Fruit fly (Drosophila melanogaster) whole organism, prepupa: Measurements from ENCODE around the gene spi.

Source experiments
- Blimp-1 ChIP-seq: fragments of 200-800 bp; sonication (Bioruptor generic); optimal IDR thresholded peaks from 3 replicates; lab custom pipeline; 2017; ENCODE audit warnings: missing biosample characterization, missing genetic modification characterization, mild to moderate bottlenecking, moderate library complexity, missing genetic modification reagents
- CG10631 ChIP-seq: fragments of 200-800 bp; sonication (Bioruptor generic); optimal IDR thresholded peaks from 2 replicates; lab custom pipeline; 2016; ENCODE audit warnings: missing biosample characterization, missing genetic modification characterization
- CG10669 ChIP-seq: fragments of 200-800 bp; sonication (Bioruptor generic); optimal IDR thresholded peaks from 3 replicates; lab custom pipeline; 2018; ENCODE audit warnings: missing biosample characterization, mild to moderate bottlenecking, missing genetic modification characterization, moderate library complexity
- CG11762 ChIP-seq: fragments of 200-800 bp; sonication (Bioruptor generic); optimal IDR thresholded peaks from 3 replicates; lab custom pipeline; 2016; ENCODE audit warnings: missing biosample characterization, missing genetic modification characterization; ENCODE audit not compliant: insufficient read depth
- CG16779 ChIP-seq: fragments of 200-800 bp; sonication (Bioruptor generic); optimal IDR thresholded peaks from 3 replicates; lab custom pipeline; 2017; ENCODE audit warnings: missing biosample characterization, mild to moderate bottlenecking, missing genetic modification characterization
- CG3032 ChIP-seq: fragments of 200-800 bp; optimal IDR thresholded peaks from 2 replicates; lab custom pipeline; 2019; ENCODE audit warnings: missing biosample characterization, mild to moderate bottlenecking, missing genetic modification characterization, moderate library complexity
- CG31627 ChIP-seq: fragments of 200-800 bp; sonication (Bioruptor generic); optimal IDR thresholded peaks from 3 replicates; lab custom pipeline; 2016; ENCODE audit warnings: missing biosample characterization, missing genetic modification characterization
- CG34406 ChIP-seq: fragments of 200-800 bp; sonication (Bioruptor generic); optimal IDR thresholded peaks from 3 replicates; lab custom pipeline; 2016; ENCODE audit warnings: missing biosample characterization, missing genetic modification characterization
- CG3919 ChIP-seq: fragments of 200-800 bp; sonication (Bioruptor generic); optimal IDR thresholded peaks from 3 replicates; lab custom pipeline; 2016; ENCODE audit warnings: missing biosample characterization, missing genetic modification characterization
- CG4318 ChIP-seq: fragments of 200-800 bp; sonication (Bioruptor generic); optimal IDR thresholded peaks from 3 replicates; lab custom pipeline; 2017; ENCODE audit warnings: missing biosample characterization, mild to moderate bottlenecking, missing genetic modification characterization
- CG6276 ChIP-seq: fragments of 200-800 bp; sonication (Bioruptor generic); optimal IDR thresholded peaks from 2 replicates; lab custom pipeline; 2017; ENCODE audit warnings: missing biosample characterization, mild to moderate bottlenecking, missing genetic modification characterization
- CG6792 ChIP-seq: fragments of 200-800 bp; sonication (Bioruptor generic); optimal IDR thresholded peaks from 3 replicates; lab custom pipeline; 2016; ENCODE audit warnings: missing biosample characterization, missing genetic modification characterization
- CG7368 ChIP-seq: fragments of 200-800 bp; sonication (Bioruptor generic); optimal IDR thresholded peaks from 3 replicates; lab custom pipeline; 2016; ENCODE audit warnings: missing biosample characterization, missing genetic modification characterization
- CG8119 ChIP-seq: fragments of 200-800 bp; sonication (Bioruptor generic); IDR thresholded peaks from 3 replicates; pipeline ENCODE4 v1.3.6; 2022; ENCODE audit warnings: missing biosample characterization, missing genetic modification characterization
- CG8632 ChIP-seq: fragments of 200-800 bp; sonication (Bioruptor generic); optimal IDR thresholded peaks from 3 replicates; lab custom pipeline; 2016; ENCODE audit warnings: missing biosample characterization, missing genetic modification characterization
- CG9139 ChIP-seq: fragments of 200-800 bp; sonication (Bioruptor generic); optimal IDR thresholded peaks from 3 replicates; lab custom pipeline; 2017; ENCODE audit warnings: missing biosample characterization, mild to moderate bottlenecking, missing genetic modification characterization
- Eip75B ChIP-seq: fragments of 200-800 bp; sonication (Bioruptor generic); optimal IDR thresholded peaks from 3 replicates; lab custom pipeline; 2016; ENCODE audit warnings: missing biosample characterization, missing genetic modification characterization
- Eip78C ChIP-seq: fragments of 200-800 bp; sonication (Bioruptor generic); peaks from one replicate; lab custom pipeline; 2016; ENCODE audit warnings: missing biosample characterization, missing genetic modification characterization
- Eip93F ChIP-seq: fragments of 200-800 bp; sonication (Bioruptor generic); optimal IDR thresholded peaks from 2 replicates; lab custom pipeline; 2016; ENCODE audit warnings: missing biosample characterization, mild to moderate bottlenecking, missing genetic modification characterization
- Ets21C ChIP-seq: fragments of 200-800 bp; sonication (Bioruptor generic); optimal IDR thresholded peaks from 3 replicates; lab custom pipeline; 2016; ENCODE audit warnings: missing biosample characterization, missing genetic modification characterization
- Gug ChIP-seq: fragments of 200-800 bp; sonication (Bioruptor generic); IDR thresholded peaks from 2 replicates; pipeline ENCODE4 v1.3.6; 2022; ENCODE audit warnings: missing biosample characterization, missing genetic modification characterization
- Hr38 ChIP-seq: sonication (Bioruptor generic); optimal IDR thresholded peaks from 2 replicates; lab custom pipeline; 2016; ENCODE audit warnings: missing biosample characterization, missing genetic modification characterization
- Hr39 ChIP-seq: fragments of 200-800 bp; sonication (Bioruptor generic); optimal IDR thresholded peaks from 2 replicates; lab custom pipeline; 2016; ENCODE audit warnings: missing biosample characterization, missing genetic modification characterization
- Hr4 ChIP-seq: fragments of 200-800 bp; sonication (Bioruptor generic); optimal IDR thresholded peaks from 3 replicates; lab custom pipeline; 2016; ENCODE audit warnings: missing biosample characterization, missing genetic modification characterization
- Met ChIP-seq: fragments of 200-800 bp; sonication (Bioruptor generic); optimal IDR thresholded peaks from 3 replicates; lab custom pipeline; 2016; ENCODE audit warnings: missing biosample characterization, missing genetic modification characterization
- OdsH ChIP-seq: fragments of 200-800 bp; sonication (Bioruptor generic); optimal IDR thresholded peaks from 3 replicates; lab custom pipeline; 2016; ENCODE audit warnings: missing biosample characterization, missing genetic modification characterization
- Smox ChIP-seq: fragments of 200-800 bp; sonication (Bioruptor generic); optimal IDR thresholded peaks from 3 replicates; lab custom pipeline; 2016; ENCODE audit warnings: missing biosample characterization, missing genetic modification characterization
- Sox102F ChIP-seq: fragments of 200-800 bp; sonication (Bioruptor generic); optimal IDR thresholded peaks from 2 replicates; lab custom pipeline; 2016; ENCODE audit warnings: missing biosample characterization, mild to moderate bottlenecking, missing genetic modification characterization
- Sox14 ChIP-seq: fragments of 200-800 bp; sonication (Bioruptor generic); optimal IDR thresholded peaks from 3 replicates; lab custom pipeline; 2016; ENCODE audit warnings: missing biosample characterization, missing genetic modification characterization
- Sox15 ChIP-seq: fragments of 200-800 bp; sonication (Bioruptor generic); optimal IDR thresholded peaks from 3 replicates; lab custom pipeline; 2016; ENCODE audit warnings: missing biosample characterization, missing genetic modification characterization
- achi ChIP-seq: fragments of 200-800 bp; sonication (Bioruptor generic); optimal IDR thresholded peaks from 3 replicates; lab custom pipeline; 2016; ENCODE audit warnings: missing biosample characterization, missing genetic modification characterization
- acj6 ChIP-seq: fragments of 200-800 bp; sonication (Bioruptor generic); optimal IDR thresholded peaks from 3 replicates; lab custom pipeline; 2016; ENCODE audit warnings: missing biosample characterization, missing genetic modification characterization
- cyc ChIP-seq: fragments of 200-800 bp; sonication (Bioruptor generic); optimal IDR thresholded peaks from 3 replicates; lab custom pipeline; 2016; ENCODE audit warnings: missing biosample characterization, missing genetic modification characterization
- dac ChIP-seq: fragments of 200-800 bp; sonication (Bioruptor generic); optimal IDR thresholded peaks from 2 replicates; lab custom pipeline; 2017; ENCODE audit warnings: missing biosample characterization, mild to moderate bottlenecking, missing genetic modification characterization
- dsx ChIP-seq: fragments of 200-800 bp; optimal IDR thresholded peaks from 3 replicates; lab custom pipeline; 2019; ENCODE audit warnings: missing biosample characterization, mild to moderate bottlenecking, missing genetic modification characterization, moderate library complexity; ENCODE audit not compliant: poor library complexity, severe bottlenecking
- eg ChIP-seq: fragments of 200-800 bp; sonication (Bioruptor generic); IDR thresholded peaks from 3 replicates; pipeline ENCODE4 v1.3.6; 2022; ENCODE audit warnings: missing biosample characterization, missing genetic modification characterization
- esn ChIP-seq: fragments of 200-800 bp; sonication (Bioruptor generic); optimal IDR thresholded peaks from 2 replicates; lab custom pipeline; 2016; ENCODE audit warnings: missing biosample characterization, mild to moderate bottlenecking, missing genetic modification characterization, moderate library complexity
- fd59A ChIP-seq: fragments of 200-800 bp; sonication (Bioruptor generic); optimal IDR thresholded peaks from 2 replicates; lab custom pipeline; 2017; ENCODE audit warnings: missing biosample characterization, mild to moderate bottlenecking, missing genetic modification characterization, missing genetic modification reagents
- fd85E ChIP-seq: fragments of 200-800 bp; sonication (Bioruptor generic); optimal IDR thresholded peaks from 3 replicates; lab custom pipeline; 2016; ENCODE audit warnings: missing biosample characterization, missing genetic modification characterization
- fkh ChIP-seq: fragments of 200-800 bp; sonication (Bioruptor generic); optimal IDR thresholded peaks from 3 replicates; lab custom pipeline; 2017; ENCODE audit warnings: missing biosample characterization, mild to moderate bottlenecking, missing genetic modification characterization, moderate library complexity
- net ChIP-seq: fragments of 200-800 bp; sonication (Bioruptor generic); optimal IDR thresholded peaks from 3 replicates; lab custom pipeline; 2016; ENCODE audit warnings: missing biosample characterization, missing genetic modification characterization
- pdm3 ChIP-seq: fragments of 200-800 bp; sonication (Bioruptor generic); optimal IDR thresholded peaks from 3 replicates; lab custom pipeline; 2016; ENCODE audit warnings: missing biosample characterization, missing genetic modification characterization
- ss ChIP-seq, 2 experiments: fragments of 200-800 bp; sonication (Bioruptor generic); optimal IDR thresholded peaks; 2 replicates in 1 of 2; 3 replicates in 1 of 2; lab custom pipeline; 2017 to 2018; ENCODE audit warnings: mild to moderate bottlenecking in 2 of 2, missing biosample characterization in 2 of 2, missing genetic modification characterization in 2 of 2, moderate library complexity in 1 of 2
- svp ChIP-seq: fragments of 200-800 bp; sonication (Bioruptor generic); peaks from one replicate; lab custom pipeline; 2016; ENCODE audit warnings: missing biosample characterization, missing genetic modification characterization
- topi ChIP-seq: fragments of 200-800 bp; sonication (Bioruptor generic); optimal IDR thresholded peaks from 3 replicates; lab custom pipeline; 2016; ENCODE audit warnings: missing biosample characterization, missing genetic modification characterization
- vri ChIP-seq: fragments of 200-800 bp; sonication (Bioruptor generic); optimal IDR thresholded peaks from 3 replicates; lab custom pipeline; 2016; ENCODE audit warnings: missing biosample characterization, mild to moderate bottlenecking, missing genetic modification characterization

The spi gene

DNA sequence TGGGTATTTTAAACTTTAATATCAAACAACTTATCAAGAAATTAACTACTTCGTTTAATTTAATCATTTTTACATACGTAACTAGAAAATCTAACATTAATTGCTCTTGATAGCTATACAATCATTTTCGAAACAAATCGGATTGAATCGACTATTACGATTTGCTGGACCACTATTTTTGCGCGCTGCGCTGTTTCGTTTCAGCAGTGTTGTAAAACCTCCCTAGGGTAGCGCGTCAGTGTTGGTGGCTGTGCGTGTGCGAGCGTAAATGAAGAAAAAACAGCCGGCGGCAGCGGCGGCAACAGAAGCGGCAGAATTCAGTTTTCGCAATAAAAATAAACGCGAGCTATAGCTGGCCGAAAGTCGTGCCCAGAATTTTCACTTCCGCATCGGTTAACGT is 43.9 kb downstream of the spi start, which contains the start of gene CG33116 (continued):
- peak; percentile 57 for TF ChIP-seq CG16779 (tag; lab: Kevin White, UChicago)
- peak; percentile 89 for TF ChIP-seq esn (GFP tag; lab: Kevin White, UChicago)
- TF ChIP-seq Gug (GFP tag; lab: Robert Waterston, UW), result peak; percentile 74
- peak; percentile 92 for TF ChIP-seq Hr4 (GFP tag; lab: Kevin White, UChicago)
- peak; percentile 79 for TF ChIP-seq CG6792 (GFP tag; lab: Kevin White, UChicago)
- peak; percentile 96 for TF ChIP-seq Eip78C (GFP tag; lab: Kevin White, UChicago)
- peak; percentile 87 for TF ChIP-seq pdm3
- peak; percentile 74 for TF ChIP-seq CG10631 (GFP tag; lab: Kevin White, UChicago)
- TF ChIP-seq achi (GFP tag; lab: Kevin White, UChicago), result peak; percentile 85
- peak; percentile 86 for TF ChIP-seq net (GFP tag; lab: Kevin White, UChicago)
- peak; percentile 33 for TF ChIP-seq Eip93F (GFP tag; lab: Kevin White, UChicago)
- TF ChIP-seq CG11762, result peak; percentile 72
- TF ChIP-seq fd59A (GFP tag; lab: Kevin White, UChicago), result peak; percentile 70
- peak; percentile 90 for TF ChIP-seq svp (GFP tag; lab: Kevin White, UChicago)
- TF ChIP-seq CG34406 (GFP tag; lab: Kevin White, UChicago), result peak; percentile 75
- peak; percentile 3 for TF ChIP-seq Hr38
- peak; percentile 84 for TF ChIP-seq topi (GFP tag; lab: Kevin White, UChicago)
- TF ChIP-seq cyc, result peak; percentile 86
- TF ChIP-seq Smox, result peak; percentile 81
- peak; percentile 74 for TF ChIP-seq CG8632 (GFP tag; lab: Kevin White, UChicago)
- peak; percentile 61 for TF ChIP-seq Sox15
- TF ChIP-seq dsx, result peak; percentile 72
- TF ChIP-seq CG4318, result peak; percentile 75
- peak; percentile 92 for TF ChIP-seq CG3919
- peak; percentile 88 for TF ChIP-seq Sox102F (GFP tag; lab: Kevin White, UChicago)
- TF ChIP-seq Hr39 (GFP tag; lab: Kevin White, UChicago), result peak; percentile 83
- peak; percentile 82 for TF ChIP-seq CG10669 (GFP tag; lab: Kevin White, UChicago)
- peak; percentile 56 to 75 for TF ChIP-seq ss (GFP tag; optimal IDR thresholded peaks at IDR 0.05; lab: Kevin White, UChicago)
- TF ChIP-seq OdsH (GFP tag; lab: Kevin White, UChicago), result peak; percentile 88
- TF ChIP-seq fd85E, result peak; percentile 69
- TF ChIP-seq, all 60 proteins: peak for 60

DNA sequence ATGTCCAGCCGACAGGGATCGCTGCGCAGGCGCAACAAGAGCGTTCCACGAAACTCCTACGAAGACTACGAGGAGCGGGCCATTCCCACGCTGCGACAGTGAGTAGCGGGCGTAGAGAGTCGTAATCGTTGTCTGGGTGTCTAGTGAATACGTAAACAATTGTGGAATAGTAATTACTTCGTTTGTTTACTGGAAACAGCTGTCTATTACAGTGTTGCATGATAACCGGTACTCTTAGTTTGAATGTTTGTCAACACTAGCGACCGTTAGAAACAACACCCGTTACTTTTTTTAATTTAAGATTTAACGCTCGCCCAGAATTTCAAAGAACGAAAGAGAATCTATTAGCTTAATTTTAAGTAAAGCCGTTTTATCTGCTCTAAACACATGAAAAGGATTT is 47.0 kb downstream of the spi start, which contains the start of gene CG10165:
CG10165 (minus strand) TSS at position 214 of the 400 bp plus-strand sequence.
- TF ChIP-seq fkh (peak; percentile 81), acj6 (GFP tag; lab: Kevin White, UChicago) (no peak), CG9139 (no peak), CG31627 (GFP tag; lab: Kevin White, UChicago) (no peak), Ets21C (GFP tag; lab: Kevin White, UChicago) (no peak), CG3032 (tag; lab: Kevin White, UChicago) (no peak), dsx (peak; percentile 61), pdm3 (no peak), CG8632 (GFP tag; lab: Kevin White, UChicago) (no peak)
- TF ChIP-seq, all 60 proteins: peak for 2

DNA sequence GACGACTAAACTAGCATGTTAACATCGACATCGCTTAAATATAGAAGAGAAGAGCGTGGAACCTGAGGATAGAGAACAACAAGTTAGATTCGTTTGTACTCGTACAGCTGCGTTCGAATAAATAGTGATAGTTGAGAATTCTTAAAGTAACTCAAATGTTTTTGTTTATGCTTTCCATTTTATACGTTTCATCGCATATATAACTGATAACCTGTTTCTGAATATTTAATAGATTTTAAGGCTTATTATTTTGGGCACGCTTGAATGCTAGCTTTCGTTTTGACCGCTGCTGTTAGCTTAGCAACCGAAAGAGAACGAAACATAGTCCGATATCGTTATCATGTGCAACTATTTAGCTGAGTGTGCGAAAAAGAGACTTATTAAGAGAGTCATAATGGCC is 48.8 kb downstream of the spi start:
- peak; percentile 83 for TF ChIP-seq vri (GFP tag; lab: Kevin White, UChicago)
- TF ChIP-seq dsx, result peak; percentile 97
- TF ChIP-seq Met (GFP tag; lab: Kevin White, UChicago), result peak; percentile 66
- peak; percentile 90 for TF ChIP-seq CG7368 (GFP tag; lab: Kevin White, UChicago)
- TF ChIP-seq pdm3, result peak; percentile 97
- TF ChIP-seq eg (GFP tag; lab: Robert Waterston, UW), result peak; percentile 100
- TF ChIP-seq acj6 (GFP tag; lab: Kevin White, UChicago), result peak; percentile 94
- peak; percentile 93 for TF ChIP-seq CG3032 (tag; lab: Kevin White, UChicago)
- no peak for TF ChIP-seq Blimp-1 (GFP tag; lab: Kevin White, UChicago)
- TF ChIP-seq Sox14 (GFP tag; lab: Kevin White, UChicago), result peak; percentile 95
- TF ChIP-seq dac (GFP tag; lab: Kevin White, UChicago), result peak; percentile 97
- TF ChIP-seq achi (GFP tag; lab: Kevin White, UChicago), result peak; percentile 97
- TF ChIP-seq esn (GFP tag; lab: Kevin White, UChicago), result peak; percentile 74
- peak; percentile 91 for TF ChIP-seq CG6792 (GFP tag; lab: Kevin White, UChicago)
- TF ChIP-seq CG3919, result peak; percentile 97
- TF ChIP-seq CG34406 (GFP tag; lab: Kevin White, UChicago), result peak; percentile 86
- peak; percentile 60 for TF ChIP-seq cyc
- TF ChIP-seq fd59A (GFP tag; lab: Kevin White, UChicago), result peak; percentile 96
- peak; percentile 95 for TF ChIP-seq Eip75B (GFP tag; lab: Kevin White, UChicago)
- peak; percentile 93 for TF ChIP-seq CG9139
- peak; percentile 97 for TF ChIP-seq CG16779 (tag; lab: Kevin White, UChicago)
- peak; percentile 61 for TF ChIP-seq Eip93F (GFP tag; lab: Kevin White, UChicago)
- peak; percentile 99 for TF ChIP-seq CG8119
- peak; percentile 94 for TF ChIP-seq ss (GFP tag; optimal IDR thresholded peaks at IDR 0.05; lab: Kevin White, UChicago)
- TF ChIP-seq CG6276, result peak; percentile 99
- peak; percentile 69 for TF ChIP-seq Hr39 (GFP tag; lab: Kevin White, UChicago)
- peak; percentile 90 for TF ChIP-seq CG8632 (GFP tag; lab: Kevin White, UChicago)
